Worm (Caenorhabditis elegans) whole organism, L1 larva: ENCODE measurements around the gene cyp-13A5.

Source experiments
- ceh-82 ChIP-seq, 3 experiments: fragments of 150-350 bp in 1 of 3; sonication (generic microtip) in 2 of 3; optimal IDR thresholded peaks; 2 replicates each; lab custom pipeline; 2014 to 2017; ENCODE audit warnings: missing biosample characterization in 3 of 3, missing genetic modification characterization in 3 of 3
- ceh-90 ChIP-seq: sonication (generic microtip); optimal IDR thresholded peaks from 2 replicates; lab custom pipeline; 2016; ENCODE audit warnings: missing genetic modification characterization, missing compliant biosample characterization
- egl-27 ChIP-seq, 2 experiments: fragments of 150-350 bp in 1 of 2; sonication (generic microtip); optimal IDR thresholded peaks; 3 replicates each; lab custom pipeline; 2017 to 2018; ENCODE audit warnings: missing biosample characterization in 2 of 2, missing genetic modification characterization in 2 of 2, missing genetic modification reagents in 2 of 2
- hlh-17 ChIP-seq: fragments of 200-800 bp; sonication (Bioruptor generic); optimal IDR thresholded peaks from 2 replicates; lab custom pipeline; 2018; ENCODE audit warnings: missing genetic modification characterization, mild to moderate bottlenecking, missing compliant biosample characterization, moderate library complexity, borderline replicate concordance
- mab-9 ChIP-seq: fragments of 200-800 bp; sonication (Bioruptor generic); IDR thresholded peaks from 2 replicates; pipeline ENCODE4 v1.3.6; 2022; ENCODE audit warnings: missing genetic modification reagents, missing genetic modification characterization, missing compliant biosample characterization
- mef-2 ChIP-seq: fragments of 150-350 bp; optimal IDR thresholded peaks from 2 replicates; lab custom pipeline; 2014; ENCODE audit warnings: missing biosample characterization, missing genetic modification characterization
- nhr-84 ChIP-seq: sonication (generic microtip); optimal IDR thresholded peaks from 2 replicates; lab custom pipeline; 2017; ENCODE audit warnings: missing biosample characterization, missing genetic modification characterization
- sptf-1 ChIP-seq: fragments of 150-350 bp; optimal IDR thresholded peaks from 2 replicates; lab custom pipeline; 2014; ENCODE audit warnings: missing biosample characterization, missing genetic modification characterization
- ztf-4 ChIP-seq: fragments of 150-350 bp; optimal IDR thresholded peaks from 2 replicates; lab custom pipeline; 2014; ENCODE audit warnings: missing biosample characterization, missing genetic modification characterization

- TF ChIP-seq mef-2 (tag; lab: Kevin White, UChicago) (no peak), nhr-84 (tag; lab: Kevin White, UChicago) (no peak), sptf-1 (tag; lab: Kevin White, UChicago) (no peak), ceh-90 (tag; lab: Kevin White, UChicago) (no peak), egl-27 (tag; optimal IDR thresholded peaks at IDR 0.05; lab: Kevin White, UChicago) (no peak), hlh-17 (GFP tag; lab: Kevin White, UChicago) (no peak), mab-9 (no peak), ztf-4 (tag; lab: Kevin White, UChicago) (no peak), ceh-82 (tag; optimal IDR thresholded peaks at IDR 0.05; lab: Kevin White, UChicago) (no peak)
Observed at ce11 chrII:9786215-9786614, 13.9 kb downstream of the cyp-13A5 start.
